Fruit fly (Drosophila melanogaster) whole organism, embryonic: ENCODE results near the gene CG4004.
A peak's percentile ranks its signal among the peaks of the same experiment; 100 is the strongest.

Source experiments
- ATbp ChIP-seq: fragments of 200-800 bp; sonication (Bioruptor generic); optimal IDR thresholded peaks from 2 replicates; lab custom pipeline; 2017; ENCODE audit warnings: missing biosample characterization, mild to moderate bottlenecking, missing genetic modification characterization, missing genetic modification reagents
- CG10209 ChIP-seq: fragments of 200-800 bp; sonication (Bioruptor generic); optimal IDR thresholded peaks from 3 replicates; lab custom pipeline; 2017; ENCODE audit warnings: missing biosample characterization, mild to moderate bottlenecking, missing genetic modification characterization, missing genetic modification reagents
- CG10274 ChIP-seq: fragments of 200-800 bp; sonication (Bioruptor generic); optimal IDR thresholded peaks from 3 replicates; lab custom pipeline; 2017; ENCODE audit warnings: missing biosample characterization, mild to moderate bottlenecking, missing genetic modification characterization
- CG10321 ChIP-seq: fragments of 200-800 bp; sonication (Bioruptor generic); IDR thresholded peaks from 2 replicates; pipeline ENCODE4 v1.3.6; 2022; ENCODE audit warnings: missing biosample characterization, missing genetic modification characterization
- CG10959 ChIP-seq: fragments of 200-800 bp; sonication (Bioruptor generic); IDR thresholded peaks from 2 replicates; pipeline ENCODE4 v1.3.6; 2022; ENCODE audit warnings: missing biosample characterization, missing genetic modification characterization
- CG11723 ChIP-seq: fragments of 200-800 bp; sonication (Bioruptor generic); optimal IDR thresholded peaks from 2 replicates; lab custom pipeline; 2017; ENCODE audit warnings: missing biosample characterization, mild to moderate bottlenecking, missing genetic modification characterization
- CG15696 ChIP-seq: fragments of 200-800 bp; sonication (Bioruptor generic); optimal IDR thresholded peaks from 2 replicates; lab custom pipeline; 2019; ENCODE audit warnings: missing biosample characterization, mild to moderate bottlenecking, missing genetic modification characterization, moderate library complexity
- CG17568 ChIP-seq: fragments of 200-800 bp; sonication (Bioruptor generic); optimal IDR thresholded peaks from 2 replicates; lab custom pipeline; 2018; ENCODE audit warnings: missing biosample characterization, mild to moderate bottlenecking, missing genetic modification characterization, moderate library complexity
- CG2120 ChIP-seq: fragments of 200-800 bp; sonication (Bioruptor generic); optimal IDR thresholded peaks from 3 replicates; lab custom pipeline; 2016; ENCODE audit warnings: missing biosample characterization, missing genetic modification characterization
- CG2129 ChIP-seq: fragments of 200-800 bp; sonication (Bioruptor generic); IDR thresholded peaks from 2 replicates; pipeline ENCODE4 v1.3.6; 2022; ENCODE audit warnings: missing biosample characterization, missing genetic modification characterization; ENCODE audit not compliant: partially characterized antibody
- CG34376 ChIP-seq: fragments of 200-800 bp; sonication (Bioruptor generic); optimal IDR thresholded peaks from 2 replicates; lab custom pipeline; 2018; ENCODE audit warnings: missing biosample characterization, mild to moderate bottlenecking, missing genetic modification characterization
- CG34422 ChIP-seq: fragments of 200-800 bp; sonication (Bioruptor generic); IDR thresholded peaks from 3 replicates; pipeline ENCODE4 v1.3.6; 2022; ENCODE audit warnings: missing biosample characterization, missing genetic modification characterization
- CG3995 ChIP-seq: fragments of 200-800 bp; sonication (Bioruptor generic); optimal IDR thresholded peaks from 3 replicates; lab custom pipeline; 2016; ENCODE audit warnings: missing biosample characterization, missing genetic modification characterization
- CG43689 ChIP-seq: fragments of 200-800 bp; sonication (Bioruptor generic); IDR thresholded peaks from 2 replicates; pipeline ENCODE4 v1.3.6; 2022; ENCODE audit warnings: missing biosample characterization, missing genetic modification characterization
- CG4424 ChIP-seq: fragments of 200-800 bp; sonication (Bioruptor generic); optimal IDR thresholded peaks from 3 replicates; lab custom pipeline; 2016; ENCODE audit warnings: missing biosample characterization, missing genetic modification characterization
- CG6272 ChIP-seq: fragments of 200-800 bp; sonication (Bioruptor generic); IDR thresholded peaks from 2 replicates; pipeline ENCODE4 v1.3.6; 2022; ENCODE audit warnings: missing biosample characterization, missing genetic modification characterization
- CG7928 ChIP-seq: fragments of 200-800 bp; sonication (Bioruptor generic); optimal IDR thresholded peaks from 2 replicates; lab custom pipeline; 2017; ENCODE audit warnings: missing biosample characterization, mild to moderate bottlenecking, missing genetic modification characterization
- CG8359 ChIP-seq: fragments of 200-800 bp; sonication (Bioruptor generic); optimal IDR thresholded peaks from 2 replicates; lab custom pipeline; 2017; ENCODE audit warnings: missing biosample characterization, mild to moderate bottlenecking, missing genetic modification characterization, borderline replicate concordance
- CG9876 ChIP-seq: fragments of 200-800 bp; sonication (Bioruptor generic); optimal IDR thresholded peaks from 2 replicates; lab custom pipeline; 2016; ENCODE audit warnings: missing biosample characterization, missing genetic modification characterization
- CkIIα-i1 ChIP-seq: fragments of 200-800 bp; sonication (Bioruptor generic); IDR thresholded peaks from 2 replicates; pipeline ENCODE4 v1.3.6; 2022; ENCODE audit warnings: missing biosample characterization, missing genetic modification characterization
- Hey ChIP-seq: fragments of 200-800 bp; sonication (Bioruptor generic); optimal IDR thresholded peaks from 3 replicates; lab custom pipeline; 2018; ENCODE audit warnings: missing biosample characterization, mild to moderate bottlenecking, missing genetic modification characterization
- Hsf ChIP-seq: fragments of 200-800 bp; sonication (Bioruptor generic); optimal IDR thresholded peaks from 3 replicates; lab custom pipeline; 2016; ENCODE audit warnings: missing biosample characterization, missing genetic modification characterization
- Max ChIP-seq: fragments of 200-800 bp; sonication (Bioruptor generic); optimal IDR thresholded peaks from 2 replicates; lab custom pipeline; 2016; ENCODE audit warnings: missing biosample characterization, mild to moderate bottlenecking, missing genetic modification characterization
- Neu2 ChIP-seq: fragments of 200-800 bp; sonication (Bioruptor generic); optimal IDR thresholded peaks from 3 replicates; lab custom pipeline; 2016; ENCODE audit warnings: missing biosample characterization, missing genetic modification characterization, borderline replicate concordance
- PHDP ChIP-seq: fragments of 200-800 bp; sonication (Bioruptor generic); optimal IDR thresholded peaks from 3 replicates; lab custom pipeline; 2018; ENCODE audit warnings: missing biosample characterization, mild to moderate bottlenecking, missing genetic modification characterization, moderate library complexity
- Pdp1 ChIP-seq, 2 experiments: fragments of 200-800 bp; sonication (Bioruptor generic); optimal IDR thresholded peaks; 3 replicates each; lab custom pipeline; 2016; ENCODE audit warnings: missing biosample characterization in 2 of 2, missing genetic modification characterization in 2 of 2, mild to moderate bottlenecking in 1 of 2, moderate library complexity in 1 of 2
- Rx ChIP-seq: fragments of 200-800 bp; sonication (Bioruptor generic); IDR thresholded peaks from 2 replicates; pipeline ENCODE4 v1.3.6; 2022; ENCODE audit warnings: missing biosample characterization, missing genetic modification characterization
- Xbp1 ChIP-seq: fragments of 200-800 bp; sonication (Bioruptor generic); optimal IDR thresholded peaks from 3 replicates; lab custom pipeline; 2016; ENCODE audit warnings: missing biosample characterization, mild to moderate bottlenecking, missing genetic modification characterization
- abd-A ChIP-seq: fragments of 200-800 bp; sonication (Bioruptor generic); optimal IDR thresholded peaks from 3 replicates; lab custom pipeline; 2019; ENCODE audit warnings: missing biosample characterization, mild to moderate bottlenecking, missing genetic modification characterization, moderate library complexity
- ato ChIP-seq: fragments of 200-800 bp; sonication (Bioruptor generic); IDR thresholded peaks from 2 replicates; pipeline ENCODE4 v1.3.6; 2022; ENCODE audit warnings: missing biosample characterization, missing genetic modification characterization; ENCODE audit not compliant: partially characterized antibody
- btn ChIP-seq: fragments of 200-800 bp; sonication (Bioruptor generic); optimal IDR thresholded peaks from 2 replicates; lab custom pipeline; 2016; ENCODE audit warnings: missing biosample characterization, missing genetic modification characterization
- cwo ChIP-seq: fragments of 200-800 bp; sonication (Bioruptor generic); optimal IDR thresholded peaks from 3 replicates; lab custom pipeline; 2017; ENCODE audit warnings: missing biosample characterization, missing genetic modification characterization, mild to moderate bottlenecking, moderate library complexity, missing genetic modification reagents
- dmrt11E ChIP-seq: fragments of 200-800 bp; sonication (Bioruptor generic); optimal IDR thresholded peaks from 3 replicates; lab custom pipeline; 2018; ENCODE audit warnings: missing biosample characterization, mild to moderate bottlenecking, missing genetic modification characterization, moderate library complexity
- emc ChIP-seq: fragments of 200-800 bp; sonication (Bioruptor generic); optimal IDR thresholded peaks from 2 replicates; lab custom pipeline; 2016; ENCODE audit warnings: missing biosample characterization, missing genetic modification characterization
- ewg ChIP-seq: fragments of 200-800 bp; sonication (Bioruptor generic); optimal IDR thresholded peaks from 3 replicates; lab custom pipeline; 2017; ENCODE audit warnings: mild to moderate bottlenecking, missing biosample characterization, missing genetic modification reagents, missing genetic modification characterization
- fru ChIP-seq: fragments of >200 bp; optimal IDR thresholded peaks from 2 replicates; lab custom pipeline; 2017
- hb ChIP-seq: fragments of 200-800 bp; sonication (Bioruptor generic); IDR thresholded peaks from 3 replicates; pipeline ENCODE4 v1.3.6; 2022; ENCODE audit warnings: missing biosample characterization, missing genetic modification characterization; ENCODE audit not compliant: partially characterized antibody
- kah ChIP-seq: fragments of 200-800 bp; sonication (Bioruptor generic); optimal IDR thresholded peaks from 2 replicates; lab custom pipeline; 2018; ENCODE audit warnings: missing biosample characterization, mild to moderate bottlenecking, missing genetic modification characterization
- lab ChIP-seq: fragments of 200-800 bp; sonication (Bioruptor generic); optimal IDR thresholded peaks from 3 replicates; lab custom pipeline; 2017; ENCODE audit warnings: missing biosample characterization, missing genetic modification characterization, mild to moderate bottlenecking, moderate library complexity, missing genetic modification reagents
- onecut ChIP-seq: fragments of 200-800 bp; sonication (Bioruptor generic); IDR thresholded peaks from 2 replicates; pipeline ENCODE4 v1.3.6; 2022; ENCODE audit warnings: missing biosample characterization, missing genetic modification characterization
- pita ChIP-seq: fragments of 200-800 bp; sonication (Bioruptor generic); optimal IDR thresholded peaks from 2 replicates; lab custom pipeline; 2017; ENCODE audit warnings: missing biosample characterization, mild to moderate bottlenecking, missing genetic modification characterization
- rib ChIP-seq: fragments of 200-800 bp; sonication (Bioruptor generic); IDR thresholded peaks from 2 replicates; pipeline ENCODE4 v1.3.6; 2022; ENCODE audit warnings: missing biosample characterization, missing genetic modification characterization
- seq ChIP-seq: fragments of 200-800 bp; sonication (Bioruptor generic); IDR thresholded peaks from 2 replicates; pipeline ENCODE4 v1.3.6; 2022; ENCODE audit warnings: missing biosample characterization, missing genetic modification characterization
- sisA ChIP-seq: fragments of 200-800 bp; sonication (Bioruptor generic); IDR thresholded peaks from 2 replicates; pipeline ENCODE4 v1.3.6; 2022; ENCODE audit warnings: missing biosample characterization, missing genetic modification characterization
- so ChIP-seq: fragments of 200-800 bp; sonication (Bioruptor generic); IDR thresholded peaks from 3 replicates; pipeline ENCODE4 v1.3.6; 2022; ENCODE audit warnings: missing biosample characterization, missing genetic modification characterization
- ssp ChIP-seq: fragments of 200-800 bp; sonication (Bioruptor generic); IDR thresholded peaks from 2 replicates; pipeline ENCODE4 v1.3.6; 2022; ENCODE audit warnings: missing biosample characterization, missing genetic modification characterization
- tap ChIP-seq: fragments of 200-800 bp; optimal IDR thresholded peaks from 3 replicates; lab custom pipeline; 2019; ENCODE audit warnings: missing biosample characterization, mild to moderate bottlenecking, missing genetic modification characterization, moderate library complexity
- tio ChIP-seq: fragments of 200-800 bp; sonication (Bioruptor generic); optimal IDR thresholded peaks from 2 replicates; lab custom pipeline; 2017; ENCODE audit warnings: missing biosample characterization, missing genetic modification characterization, inconsistent platforms
- tna ChIP-seq: fragments of 200-800 bp; sonication (Bioruptor generic); IDR thresholded peaks from 2 replicates; pipeline ENCODE4 v1.3.6; 2022; ENCODE audit warnings: missing biosample characterization, missing genetic modification characterization; ENCODE audit not compliant: partially characterized antibody

CG4004 gene

DNA sequence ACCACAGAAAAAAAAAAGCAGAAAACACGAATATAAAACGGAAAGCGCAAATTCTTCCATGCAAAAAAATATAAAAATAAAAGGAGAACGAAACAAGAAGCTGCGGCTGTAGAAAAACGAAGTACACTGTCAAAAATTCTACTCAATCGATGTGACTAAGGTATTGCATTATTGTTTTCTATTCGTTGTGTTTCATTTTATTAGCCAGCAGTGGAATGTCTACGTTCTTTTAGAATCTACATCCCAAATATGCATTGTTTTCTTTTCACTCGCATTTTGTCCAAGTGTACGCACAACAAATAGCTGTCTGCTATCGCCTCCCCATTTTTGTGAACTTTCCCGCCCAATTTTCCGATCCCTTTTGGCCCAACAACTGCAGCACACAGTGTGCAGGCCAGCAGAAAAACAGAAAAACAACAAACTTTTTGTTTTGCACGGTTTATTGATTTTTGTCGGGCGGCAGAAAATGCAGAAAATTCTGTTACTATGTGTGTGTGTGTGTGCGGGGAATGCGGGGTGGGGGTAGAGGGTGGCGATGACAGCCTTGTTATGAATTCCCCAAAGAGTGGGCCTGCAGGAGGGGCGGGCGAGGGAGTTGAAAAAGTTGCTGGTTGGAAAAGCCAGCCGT lies 24.7 kb upstream of the CG4004 start (continued):
- TF ChIP-seq lab (GFP tag; lab: Kevin White, UChicago) (peak; percentile 81), kah (GFP tag; lab: Kevin White, UChicago) (no peak), tna (GFP tag; lab: Robert Waterston, UW) (no peak), CG10274 (peak; percentile 43), Neu2 (GFP tag; lab: Kevin White, UChicago) (no peak), PHDP (tag; lab: Kevin White, UChicago) (peak; percentile 71), CG34376 (GFP tag; lab: Kevin White, UChicago) (no peak), Pdp1 (GFP tag; optimal IDR thresholded peaks at IDR 0.05; lab: Kevin White, UChicago) (peak; percentile 51 to 79), onecut (GFP tag; lab: Robert Waterston, UW) (peak; percentile 79), ewg (GFP tag; lab: Kevin White, UChicago) (peak; percentile 38), tap (peak; percentile 33), Rx (GFP tag; lab: Robert Waterston, UW) (peak; percentile 69), hb (GFP tag; lab: Robert Waterston, UW) (no peak), CG17568 (GFP tag; lab: Kevin White, UChicago) (peak; percentile 28), CG2129 (GFP tag; lab: Robert Waterston, UW) (no peak), tio (GFP tag; lab: Kevin White, UChicago) (peak; percentile 60), CG10959 (GFP tag; lab: Robert Waterston, UW) (0 out of 2 replicates have a peak, but pooled peaks have one; percentile 44), so (GFP tag; lab: Robert Waterston, UW) (0 out of 3 replicates have a peak, but pooled peaks have one; percentile 41), emc (peak; percentile 32), CG8359 (GFP tag; lab: Kevin White, UChicago) (peak; percentile 37), CG10321 (no peak), CG4424 (GFP tag; lab: Kevin White, UChicago) (peak; percentile 75), ssp (GFP tag; lab: Robert Waterston, UW) (peak; percentile 37), CG6272 (GFP tag; lab: Robert Waterston, UW) (peak; percentile 32; the same call in 1 of the 2 replicates), fru (lab: Kevin White, UChicago) (no peak), Hey (tag; lab: Kevin White, UChicago) (no peak), Max (GFP tag; lab: Kevin White, UChicago) (peak; percentile 46), rib (GFP tag; lab: Robert Waterston, UW) (no peak), CG2120 (GFP tag; lab: Kevin White, UChicago) (peak; percentile 79), cwo (peak; percentile 55), Xbp1 (peak; percentile 76), ato (GFP tag; lab: Robert Waterston, UW) (no peak), CG3995 (GFP tag; lab: Kevin White, UChicago) (peak; percentile 10), CG11723 (peak; percentile 7), ATbp (GFP tag; lab: Kevin White, UChicago) (peak; percentile 68), dmrt11E (tag; lab: Kevin White, UChicago) (peak; percentile 56), CG7928 (GFP tag; lab: Kevin White, UChicago) (peak; percentile 2), CG9876 (GFP tag; lab: Kevin White, UChicago) (peak; percentile 69), CkIIα-i1 (GFP tag; lab: Robert Waterston, UW) (no peak), btn (GFP tag; lab: Kevin White, UChicago) (peak; percentile 54), abd-A (tag; lab: Kevin White, UChicago) (no peak), Hsf (GFP tag; lab: Kevin White, UChicago) (peak; percentile 80), CG43689 (GFP tag; lab: Robert Waterston, UW) (no peak), sisA (GFP tag; lab: Robert Waterston, UW) (peak; percentile 66), CG10209 (GFP tag; lab: Kevin White, UChicago) (peak; percentile 69), pita (GFP tag; lab: Kevin White, UChicago) (no peak), seq (peak; percentile 30; the same call in 1 of the 2 replicates), CG34422 (GFP tag; lab: Robert Waterston, UW) (peak; percentile 41; the same call in 1 of the 3 replicates), CG15696 (no peak)
